Worm (Caenorhabditis elegans): ENCODE results near the gene srg-69.

The srg-69 gene

DNA sequence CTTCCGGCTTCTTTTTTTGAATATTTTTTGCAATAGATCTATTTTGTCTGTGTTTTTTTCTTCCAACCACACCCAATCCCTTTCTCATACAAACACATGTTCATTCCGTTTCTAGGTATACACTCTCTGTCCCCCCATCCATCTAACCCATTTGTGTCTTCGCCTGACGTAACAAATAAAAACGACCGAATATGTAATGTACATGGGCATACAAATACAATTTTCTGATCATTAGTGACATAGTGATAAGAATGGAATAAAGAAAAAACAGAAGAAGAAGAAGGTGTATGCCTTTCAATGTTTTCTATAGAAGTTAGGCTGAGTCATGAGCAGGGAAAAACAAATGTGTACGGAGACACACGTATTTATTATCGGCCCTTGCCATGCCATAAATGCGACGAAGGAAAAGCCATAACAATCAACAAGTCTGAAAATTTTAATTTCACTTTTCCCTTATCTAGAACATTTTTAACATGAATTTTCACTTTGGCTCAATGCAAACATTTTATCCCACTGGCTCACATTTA lies 21.7 kb upstream of the srg-69 start:
- TF ChIP-seq ztf-29 (GFP tag; IDR thresholded peaks at IDR 0.05) (no peak), klf-2 (GFP tag; conservative IDR thresholded peaks at IDR 0.05) (no peak), med-1 (GFP tag; optimal IDR thresholded peaks at IDR 0.05; ENCODE audit: insufficient read depth) (no peak), ztf-23 (GFP tag; IDR thresholded peaks at IDR 0.05) (no peak), ref-1 (GFP tag; conservative IDR thresholded peaks at IDR 0.05) (no peak), cog-1 (tag; optimal IDR thresholded peaks at IDR 0.05) (no peak), T22C8.4 (GFP tag; IDR thresholded peaks at IDR 0.05) (no peak), flt-1 (GFP tag; IDR thresholded peaks at IDR 0.05) (no peak)

ce11 chrII:5334628-5335027 lies 20.9 kb upstream of the srg-69 start:
- no peak for TF ChIP-seq cog-1 (tag; optimal IDR thresholded peaks at IDR 0.05)
- no peak for TF ChIP-seq med-1 (GFP tag; optimal IDR thresholded peaks at IDR 0.05; ENCODE audit: insufficient read depth)
- TF ChIP-seq ztf-29 (GFP tag; IDR thresholded peaks at IDR 0.05): no peak
- no peak for TF ChIP-seq tab-1 (GFP tag; IDR thresholded peaks at IDR 0.05)
- TF ChIP-seq flt-1 (GFP tag; IDR thresholded peaks at IDR 0.05): no peak
- no peak for TF ChIP-seq ref-1 (GFP tag; conservative IDR thresholded peaks at IDR 0.05)
- TF ChIP-seq klf-2 (GFP tag; conservative IDR thresholded peaks at IDR 0.05): no peak
- TF ChIP-seq ztf-23 (GFP tag; IDR thresholded peaks at IDR 0.05): no peak
- no peak for TF ChIP-seq T22C8.4 (GFP tag; IDR thresholded peaks at IDR 0.05)

DNA sequence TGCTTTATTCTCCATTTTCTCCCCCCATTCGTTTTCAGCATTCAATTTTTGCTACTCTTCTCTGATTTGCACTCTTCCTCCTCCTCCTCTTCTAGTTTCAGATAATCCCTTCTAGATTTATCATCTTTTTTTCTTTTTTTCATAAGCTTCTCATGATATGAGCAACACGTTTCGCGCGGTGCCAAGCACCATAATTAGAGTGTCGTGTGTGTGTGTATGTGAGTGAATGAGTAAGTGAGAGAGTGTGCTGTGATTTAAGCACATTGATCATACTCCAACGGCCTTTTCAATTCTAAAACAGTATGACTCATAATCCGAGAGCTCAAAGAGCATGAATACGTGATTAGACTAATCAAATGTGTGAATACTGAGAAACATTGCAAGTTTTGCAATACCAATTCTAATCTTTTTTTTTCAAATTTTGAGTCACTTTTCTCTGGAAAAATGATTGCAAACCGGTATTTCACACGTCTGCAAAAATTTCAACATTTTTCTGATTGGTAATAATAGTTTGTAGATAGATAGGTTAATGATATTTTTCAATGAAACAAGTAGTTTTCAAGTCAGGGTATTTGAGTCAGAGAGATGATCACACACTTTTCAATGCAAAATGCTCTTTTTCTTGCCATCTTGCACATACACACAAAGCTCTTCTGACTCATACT lies 20.0 kb upstream of the srg-69 start:
- TF ChIP-seq med-1 (GFP tag; optimal IDR thresholded peaks at IDR 0.05; ENCODE audit: insufficient read depth): no peak
- no peak for TF ChIP-seq ztf-23 (GFP tag; IDR thresholded peaks at IDR 0.05)
- no peak for TF ChIP-seq ref-1 (GFP tag; conservative IDR thresholded peaks at IDR 0.05)
- TF ChIP-seq ztf-29 (GFP tag; IDR thresholded peaks at IDR 0.05): no peak
- TF ChIP-seq flt-1 (GFP tag; IDR thresholded peaks at IDR 0.05): no peak
- TF ChIP-seq klf-2 (GFP tag; conservative IDR thresholded peaks at IDR 0.05): no peak
- TF ChIP-seq tab-1 (GFP tag; IDR thresholded peaks at IDR 0.05): no peak
- TF ChIP-seq T22C8.4 (GFP tag; IDR thresholded peaks at IDR 0.05): no peak
- TF ChIP-seq cog-1 (tag; optimal IDR thresholded peaks at IDR 0.05): no peak

DNA sequence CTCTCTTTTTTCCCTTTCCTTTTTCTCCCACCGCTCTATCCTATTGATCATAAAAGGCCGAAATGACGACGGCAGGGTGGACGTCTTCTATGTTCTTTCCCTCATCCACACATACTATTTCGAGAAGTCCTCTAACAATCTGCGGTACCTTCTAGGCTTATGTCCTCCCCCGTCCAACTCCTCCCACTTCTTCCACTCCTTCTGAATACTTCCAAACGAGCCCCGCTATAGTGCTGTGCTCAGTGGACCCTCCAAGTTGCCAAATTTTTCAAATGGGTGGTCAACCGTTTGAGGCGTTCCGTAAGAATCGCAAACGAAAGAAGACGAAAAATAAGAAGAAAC lies 19.5 kb upstream of the srg-69 start:
- TF ChIP-seq tab-1 (GFP tag; IDR thresholded peaks at IDR 0.05) (no peak), flt-1 (GFP tag; IDR thresholded peaks at IDR 0.05) (0 out of 2 replicates have a peak, but pooled peaks have one; percentile 8), ztf-23 (GFP tag; IDR thresholded peaks at IDR 0.05) (peak; percentile 63; the same call in 1 of the 2 replicates), T22C8.4 (GFP tag; IDR thresholded peaks at IDR 0.05) (no peak), med-1 (GFP tag; optimal IDR thresholded peaks at IDR 0.05; ENCODE audit: insufficient read depth) (no peak), ref-1 (GFP tag; conservative IDR thresholded peaks at IDR 0.05) (no peak), ztf-29 (GFP tag; IDR thresholded peaks at IDR 0.05) (0 out of 2 replicates have a peak, but pooled peaks have one; percentile 42), klf-2 (GFP tag; conservative IDR thresholded peaks at IDR 0.05) (no peak), cog-1 (tag; optimal IDR thresholded peaks at IDR 0.05) (no peak)

DNA sequence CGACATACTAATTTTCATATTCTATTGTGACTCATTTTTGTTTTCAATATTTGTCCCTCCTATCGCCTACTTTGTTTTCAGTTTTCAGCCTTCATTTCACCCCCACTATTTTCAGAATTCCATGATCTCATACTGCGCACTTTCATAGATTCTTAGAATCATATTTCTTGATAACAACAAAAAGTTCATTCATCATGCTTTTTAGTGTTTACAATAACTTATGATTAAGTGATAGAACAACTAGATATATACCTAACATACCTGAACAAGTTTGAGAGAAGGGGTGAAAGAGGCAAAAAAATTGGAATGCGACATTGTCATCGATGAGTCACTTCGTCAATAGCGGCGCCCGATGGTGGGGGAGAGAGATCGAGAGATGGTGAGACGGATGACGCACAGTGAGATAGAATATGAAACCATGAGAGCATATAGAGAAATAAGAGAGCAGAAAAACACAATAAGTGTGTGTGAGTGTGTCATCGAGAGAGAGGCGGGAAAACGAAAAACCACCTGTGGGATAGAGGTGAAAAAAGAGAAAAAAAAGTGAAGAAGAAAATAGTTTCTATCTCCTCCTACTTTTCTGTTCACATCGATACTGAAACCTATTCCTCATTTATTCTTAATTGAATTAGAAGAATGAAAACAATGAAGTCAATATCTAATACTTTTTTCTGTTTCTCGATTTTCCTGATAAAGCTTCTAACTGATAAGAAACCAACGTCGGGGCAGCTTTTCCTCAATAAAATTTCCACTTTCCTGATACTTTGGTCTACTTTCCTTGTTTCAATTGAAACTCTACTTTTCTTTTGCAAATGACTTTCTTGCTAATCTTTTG lies 18.6 kb upstream of the srg-69 start:
- TF ChIP-seq med-1 (GFP tag; optimal IDR thresholded peaks at IDR 0.05; ENCODE audit: insufficient read depth): no peak
- TF ChIP-seq T22C8.4 (GFP tag; IDR thresholded peaks at IDR 0.05): no peak
- no peak for TF ChIP-seq ztf-23 (GFP tag; IDR thresholded peaks at IDR 0.05)
- TF ChIP-seq tab-1 (GFP tag; IDR thresholded peaks at IDR 0.05): no peak
- peak; percentile 18 for TF ChIP-seq cog-1 (tag; optimal IDR thresholded peaks at IDR 0.05)
- no peak for TF ChIP-seq klf-2 (GFP tag; conservative IDR thresholded peaks at IDR 0.05)

DNA sequence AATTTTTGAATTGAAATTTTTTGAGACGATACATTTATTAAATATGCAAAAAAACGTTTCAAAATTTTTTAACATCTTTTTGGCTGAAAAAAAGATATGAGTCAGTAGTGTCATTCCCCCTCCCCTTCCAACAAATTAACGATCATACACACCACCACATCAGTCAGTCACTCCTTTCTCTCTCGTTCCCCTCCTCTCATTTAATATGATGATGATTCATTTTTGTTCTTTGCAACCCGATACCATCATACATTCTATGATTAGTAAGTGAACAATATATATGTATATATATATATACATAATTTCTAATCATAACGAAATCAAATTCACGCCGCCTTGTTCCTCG lies 18.0 kb upstream of the srg-69 start:
- no peak for TF ChIP-seq med-1 (GFP tag; optimal IDR thresholded peaks at IDR 0.05; ENCODE audit: insufficient read depth)

DNA sequence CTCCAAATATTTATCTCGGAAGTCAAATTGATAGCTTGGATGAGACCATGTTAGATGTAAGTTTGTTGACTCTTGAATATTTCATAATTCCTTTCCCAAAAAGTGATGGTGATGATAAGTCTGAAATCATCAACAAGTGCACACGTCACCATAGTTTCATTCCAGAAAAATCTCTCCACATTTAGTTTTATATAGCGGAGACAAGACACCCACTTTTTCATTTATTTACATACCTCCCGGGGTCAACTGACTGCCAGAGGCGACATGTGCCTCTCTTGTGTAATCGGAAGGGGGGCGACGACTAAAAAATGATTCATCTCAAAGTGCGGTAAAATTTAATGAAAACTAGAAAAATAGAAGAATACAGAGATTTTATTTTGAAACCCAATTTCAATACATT lies 17.2 kb upstream of the srg-69 start:
- TF ChIP-seq T22C8.4 (GFP tag; IDR thresholded peaks at IDR 0.05): no peak
- no peak for TF ChIP-seq flt-1 (GFP tag; IDR thresholded peaks at IDR 0.05)
- no peak for TF ChIP-seq cog-1 (tag; optimal IDR thresholded peaks at IDR 0.05)
- TF ChIP-seq ref-1 (GFP tag; conservative IDR thresholded peaks at IDR 0.05): no peak
- TF ChIP-seq klf-2 (GFP tag; conservative IDR thresholded peaks at IDR 0.05): no peak
- TF ChIP-seq tab-1 (GFP tag; IDR thresholded peaks at IDR 0.05): no peak
- no peak for TF ChIP-seq ztf-29 (GFP tag; IDR thresholded peaks at IDR 0.05)
- no peak for TF ChIP-seq ztf-23 (GFP tag; IDR thresholded peaks at IDR 0.05)
- no peak for TF ChIP-seq med-1 (GFP tag; optimal IDR thresholded peaks at IDR 0.05; ENCODE audit: insufficient read depth)

ce11 chrII:5339547-5339946 lies 15.9 kb upstream of the srg-69 start:
- TF ChIP-seq klf-2 (GFP tag; conservative IDR thresholded peaks at IDR 0.05): no peak
- no peak for TF ChIP-seq ztf-29 (GFP tag; IDR thresholded peaks at IDR 0.05)
- TF ChIP-seq ref-1 (GFP tag; conservative IDR thresholded peaks at IDR 0.05): no peak
- no peak for TF ChIP-seq ztf-23 (GFP tag; IDR thresholded peaks at IDR 0.05)
- TF ChIP-seq flt-1 (GFP tag; IDR thresholded peaks at IDR 0.05): no peak
- no peak for TF ChIP-seq cog-1 (tag; optimal IDR thresholded peaks at IDR 0.05)
- TF ChIP-seq med-1 (GFP tag; optimal IDR thresholded peaks at IDR 0.05; ENCODE audit: insufficient read depth): no peak
- no peak for TF ChIP-seq T22C8.4 (GFP tag; IDR thresholded peaks at IDR 0.05)
- no peak for TF ChIP-seq tab-1 (GFP tag; IDR thresholded peaks at IDR 0.05)

DNA sequence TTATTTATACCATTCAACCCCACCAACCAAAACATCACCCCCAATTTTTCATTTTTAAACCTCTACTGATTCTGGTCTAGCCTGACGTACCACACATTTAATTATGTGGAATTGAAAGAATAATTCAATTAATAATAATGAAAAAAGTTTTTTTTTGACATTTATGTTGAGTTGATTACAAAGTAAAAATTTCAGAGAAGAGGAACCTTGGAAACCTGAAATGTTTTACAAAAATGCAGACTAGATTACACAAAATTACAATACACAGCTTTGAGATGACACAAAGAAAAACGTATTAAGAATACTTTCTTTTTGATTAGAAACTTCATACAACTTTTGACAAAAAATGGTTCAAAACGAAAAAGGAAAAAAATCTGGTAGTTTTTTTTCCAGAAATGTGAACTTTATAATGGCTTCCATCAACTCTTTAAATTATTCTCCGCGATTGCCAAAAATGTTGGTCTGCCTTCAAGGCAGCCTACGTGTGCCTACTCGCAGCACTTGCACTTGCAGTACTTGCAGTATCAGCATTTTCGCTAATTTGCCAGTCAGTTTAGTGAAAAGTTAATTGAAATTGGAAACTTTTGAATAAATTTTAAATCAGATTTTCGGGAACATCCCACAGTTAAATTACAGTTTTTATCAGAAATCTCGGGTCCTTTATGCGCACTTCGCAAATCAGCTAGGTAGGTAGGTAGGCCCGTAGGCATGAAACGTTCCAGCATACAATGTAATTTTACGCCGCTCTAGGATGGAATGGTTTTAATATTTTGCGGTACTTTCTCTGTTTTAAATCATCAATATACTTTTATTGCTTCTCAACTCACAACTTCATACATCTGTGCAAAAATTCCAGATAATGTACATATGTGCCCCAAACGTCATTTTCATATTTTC lies 14.6 kb upstream of the srg-69 start:
- no peak for TF ChIP-seq T22C8.4 (GFP tag; IDR thresholded peaks at IDR 0.05)
- TF ChIP-seq flt-1 (GFP tag; IDR thresholded peaks at IDR 0.05): no peak
- TF ChIP-seq klf-2 (GFP tag; conservative IDR thresholded peaks at IDR 0.05): no peak
- no peak for TF ChIP-seq cog-1 (tag; optimal IDR thresholded peaks at IDR 0.05)
- no peak for TF ChIP-seq ref-1 (GFP tag; conservative IDR thresholded peaks at IDR 0.05)
- no peak for TF ChIP-seq med-1 (GFP tag; optimal IDR thresholded peaks at IDR 0.05; ENCODE audit: insufficient read depth)
- TF ChIP-seq ztf-23 (GFP tag; IDR thresholded peaks at IDR 0.05): no peak
- no peak for TF ChIP-seq ztf-29 (GFP tag; IDR thresholded peaks at IDR 0.05)
- no peak for TF ChIP-seq tab-1 (GFP tag; IDR thresholded peaks at IDR 0.05)

Measured in whole organism, midembryonic.